Fruit fly (Drosophila melanogaster) whole organism, prepupa: ENCODE data around the gene zetaCOP.
A peak's percentile ranks its signal among the peaks of the same experiment; 100 is the strongest.

Source experiments
- CG11762 ChIP-seq: fragments of 200-800 bp; sonication (Bioruptor generic); optimal IDR thresholded peaks from 3 replicates; lab custom pipeline; 2016; ENCODE audit warnings: missing biosample characterization, missing genetic modification characterization; ENCODE audit not compliant: insufficient read depth
- CG11902 ChIP-seq: fragments of 200-800 bp; sonication (Bioruptor generic); optimal IDR thresholded peaks from 3 replicates; lab custom pipeline; 2016; ENCODE audit warnings: missing biosample characterization, missing genetic modification characterization
- CG16779 ChIP-seq: fragments of 200-800 bp; sonication (Bioruptor generic); optimal IDR thresholded peaks from 3 replicates; lab custom pipeline; 2017; ENCODE audit warnings: missing biosample characterization, mild to moderate bottlenecking, missing genetic modification characterization
- Eip78C ChIP-seq: fragments of 200-800 bp; sonication (Bioruptor generic); peaks from one replicate; lab custom pipeline; 2016; ENCODE audit warnings: missing biosample characterization, missing genetic modification characterization
- Hr4 ChIP-seq: fragments of 200-800 bp; sonication (Bioruptor generic); optimal IDR thresholded peaks from 3 replicates; lab custom pipeline; 2016; ENCODE audit warnings: missing biosample characterization, missing genetic modification characterization
- Lpt ChIP-seq: fragments of 200-800 bp; sonication (Bioruptor generic); optimal IDR thresholded peaks from 3 replicates; lab custom pipeline; 2016; ENCODE audit warnings: missing biosample characterization, missing genetic modification characterization
- Met ChIP-seq: fragments of 200-800 bp; sonication (Bioruptor generic); optimal IDR thresholded peaks from 3 replicates; lab custom pipeline; 2016; ENCODE audit warnings: missing biosample characterization, missing genetic modification characterization
- Sox15 ChIP-seq: fragments of 200-800 bp; sonication (Bioruptor generic); optimal IDR thresholded peaks from 3 replicates; lab custom pipeline; 2016; ENCODE audit warnings: missing biosample characterization, missing genetic modification characterization
- achi ChIP-seq: fragments of 200-800 bp; sonication (Bioruptor generic); optimal IDR thresholded peaks from 3 replicates; lab custom pipeline; 2016; ENCODE audit warnings: missing biosample characterization, missing genetic modification characterization
- dac ChIP-seq: fragments of 200-800 bp; sonication (Bioruptor generic); optimal IDR thresholded peaks from 2 replicates; lab custom pipeline; 2017; ENCODE audit warnings: missing biosample characterization, mild to moderate bottlenecking, missing genetic modification characterization
- dsx ChIP-seq: fragments of 200-800 bp; optimal IDR thresholded peaks from 3 replicates; lab custom pipeline; 2019; ENCODE audit warnings: missing biosample characterization, mild to moderate bottlenecking, missing genetic modification characterization, moderate library complexity; ENCODE audit not compliant: poor library complexity, severe bottlenecking
- fd59A ChIP-seq: fragments of 200-800 bp; sonication (Bioruptor generic); optimal IDR thresholded peaks from 2 replicates; lab custom pipeline; 2017; ENCODE audit warnings: missing biosample characterization, mild to moderate bottlenecking, missing genetic modification characterization, missing genetic modification reagents
- net ChIP-seq: fragments of 200-800 bp; sonication (Bioruptor generic); optimal IDR thresholded peaks from 3 replicates; lab custom pipeline; 2016; ENCODE audit warnings: missing biosample characterization, missing genetic modification characterization

zetaCOP gene

DNA sequence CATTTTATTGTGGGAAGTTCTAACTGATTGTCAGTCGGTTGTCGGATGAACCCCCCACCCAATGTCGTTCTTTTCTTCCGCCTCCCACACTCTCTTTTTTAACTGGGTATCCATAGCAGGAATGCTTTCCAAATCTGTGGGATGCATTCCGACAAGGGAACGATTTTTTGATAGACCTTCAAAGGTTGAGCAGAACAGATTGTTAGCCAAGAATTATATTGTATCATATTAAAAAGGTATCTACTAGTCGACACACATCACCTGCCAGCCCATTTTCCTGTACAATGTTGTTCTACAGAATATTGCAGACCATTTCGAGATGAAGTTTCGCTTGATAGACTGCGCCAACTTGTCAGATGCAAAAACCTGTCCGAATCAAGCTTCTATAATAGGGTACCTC, 43.6 kb downstream of the zetaCOP start:
- no peak for TF ChIP-seq dac (GFP tag; lab: Kevin White, UChicago)
- peak; percentile 65 for TF ChIP-seq Eip78C (GFP tag; lab: Kevin White, UChicago)
- TF ChIP-seq dsx (GFP tag; lab: Kevin White, UChicago), result peak; percentile 72

DNA sequence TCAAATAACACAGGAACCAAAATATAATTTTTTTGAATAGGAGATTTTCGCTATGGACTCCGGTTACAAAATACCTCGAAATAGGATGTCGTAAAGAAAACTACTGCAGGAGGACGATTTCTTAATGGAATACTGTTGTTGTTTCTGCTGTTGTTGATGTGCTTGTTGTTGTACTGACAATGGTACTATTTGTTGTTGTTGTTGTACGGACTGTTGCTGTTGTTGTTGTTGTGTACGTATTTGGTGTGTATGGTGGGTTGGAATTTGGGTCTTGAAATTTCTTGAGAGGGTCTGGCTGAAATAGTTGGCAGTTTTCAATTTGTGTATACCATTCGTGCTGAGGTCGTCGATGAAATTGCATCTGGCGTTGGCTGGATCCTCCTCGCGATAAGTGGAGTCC, 47.2 kb downstream of the zetaCOP start:
- TF ChIP-seq Sox15 (GFP tag; lab: Kevin White, UChicago) (no peak), fd59A (no peak), CG11902 (no peak), achi (no peak), Hr4 (GFP tag; lab: Kevin White, UChicago) (no peak), CG11762 (GFP tag; lab: Kevin White, UChicago) (no peak), dac (GFP tag; lab: Kevin White, UChicago) (no peak), Lpt (GFP tag; lab: Kevin White, UChicago) (no peak), Met (GFP tag; lab: Kevin White, UChicago) (no peak), net (GFP tag; lab: Kevin White, UChicago) (no peak), CG16779 (tag; lab: Kevin White, UChicago) (no peak)
